Fruit fly (Drosophila melanogaster): ENCODE results near the gene CG7568.
A peak's percentile ranks its signal among the peaks of the same experiment; 100 is the strongest.

- TF ChIP-seq N (GFP tag; optimal IDR thresholded peaks at IDR 0.05) (peak; percentile 11), lola (GFP tag; optimal IDR thresholded peaks at IDR 0.05) (no peak), CG32264 (GFP tag; optimal IDR thresholded peaks at IDR 0.05) (no peak), CG9705 (GFP tag; optimal IDR thresholded peaks at IDR 0.05) (no peak), usp (GFP tag; optimal IDR thresholded peaks at IDR 0.05) (no peak), jim (GFP tag; optimal IDR thresholded peaks at IDR 0.05) (no peak), Dif (GFP tag; optimal IDR thresholded peaks at IDR 0.05; ENCODE audit: partially characterized antibody) (peak; percentile 24), Hr78 (GFP tag; optimal IDR thresholded peaks at IDR 0.05) (no peak), foxo (GFP tag; optimal IDR thresholded peaks at IDR 0.05) (peak in 1 of 2 experiments; percentile 12), Sp1 (GFP tag; optimal IDR thresholded peaks at IDR 0.05) (no peak), Rel (GFP tag; optimal IDR thresholded peaks at IDR 0.05) (no peak), Rel (tag; optimal IDR thresholded peaks at IDR 0.05) (peak; percentile 14), tai (GFP tag; optimal IDR thresholded peaks at IDR 0.05) (no peak), ey (GFP tag; optimal IDR thresholded peaks at IDR 0.05) (no peak)
Observed at dm6 chr3R:29556003-29556467, 44.6 kb downstream of the CG7568 start, which contains the start of gene Dr.

Data from whole organism, wandering third instar larva.